Worm (Caenorhabditis elegans) whole organism, midembryonic: ENCODE results near the gene arl-3.

Source experiments
- T22C8.4 ChIP-seq: fragments of 200-800 bp; sonication (Bioruptor generic); IDR thresholded peaks from 2 replicates; pipeline ENCODE4 v1.3.6; 2022; ENCODE audit warnings: missing genetic modification characterization, missing compliant biosample characterization
- cog-1 ChIP-seq: sonication (generic microtip); optimal IDR thresholded peaks from 2 replicates; lab custom pipeline; 2016; ENCODE audit warnings: missing genetic modification characterization, missing compliant biosample characterization
- flt-1 ChIP-seq: fragments of 200-800 bp; sonication (Bioruptor generic); IDR thresholded peaks from 2 replicates; pipeline ENCODE4 v1.3.6; 2022; ENCODE audit warnings: missing genetic modification characterization, missing compliant biosample characterization
- klf-2 ChIP-seq: fragments of 200-800 bp; sonication (Bioruptor generic); conservative IDR thresholded peaks from 2 replicates; pipeline ENCODE4 v1.3.6; 2022; ENCODE audit warnings: missing genetic modification reagents, missing genetic modification characterization, missing compliant biosample characterization
- med-1 ChIP-seq: sonication (generic microtip); optimal IDR thresholded peaks from 2 replicates; lab custom pipeline; 2017; ENCODE audit warnings: missing genetic modification characterization, mild to moderate bottlenecking, missing compliant biosample characterization, antibody characterized with exemption, missing genetic modification reagents; ENCODE audit not compliant: insufficient read depth
- ref-1 ChIP-seq: fragments of 200-800 bp; sonication (Bioruptor generic); conservative IDR thresholded peaks from 2 replicates; pipeline ENCODE4 v1.3.6; 2022; ENCODE audit warnings: missing genetic modification reagents, missing genetic modification characterization, missing compliant biosample characterization
- tab-1 ChIP-seq: fragments of 200-800 bp; sonication (Bioruptor generic); IDR thresholded peaks from 2 replicates; pipeline ENCODE4 v1.3.6; 2022; ENCODE audit warnings: missing genetic modification characterization, missing compliant biosample characterization
- ztf-23 ChIP-seq: fragments of 200-800 bp; sonication (Bioruptor generic); IDR thresholded peaks from 2 replicates; pipeline ENCODE4 v1.3.6; 2022; ENCODE audit warnings: missing genetic modification reagents, missing genetic modification characterization, missing compliant biosample characterization
- ztf-29 ChIP-seq: fragments of 200-800 bp; sonication (Bioruptor generic); IDR thresholded peaks from 2 replicates; pipeline ENCODE4 v1.3.6; 2022; ENCODE audit warnings: missing genetic modification reagents, missing genetic modification characterization, missing compliant biosample characterization

DNA sequence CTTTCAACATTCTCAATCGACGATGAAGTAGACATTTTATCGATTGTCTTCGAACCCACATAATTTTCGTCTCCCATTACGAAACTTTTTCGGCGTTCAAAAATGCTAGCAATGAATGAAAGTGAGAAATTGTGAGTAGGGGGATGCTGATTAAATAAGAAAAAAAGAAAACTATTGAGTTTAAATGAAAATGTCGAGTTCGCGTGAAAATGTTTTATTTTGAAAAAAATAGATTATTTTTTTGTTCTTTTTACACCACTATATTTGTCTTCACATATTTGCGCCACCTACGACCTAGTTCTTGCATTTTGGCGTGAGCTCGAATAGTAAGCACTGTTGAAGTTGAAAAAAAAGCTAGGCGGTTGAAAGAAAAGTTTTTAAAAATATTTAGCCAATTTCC, 24.1 kb upstream of the arl-3 start, which contains the start of gene C01G12.3:
- TF ChIP-seq ztf-29 (no peak), T22C8.4 (no peak), cog-1 (no peak), tab-1 (GFP tag; lab: Robert Waterston, UW) (no peak), ref-1 (GFP tag; lab: Robert Waterston, UW) (no peak), med-1 (GFP tag; lab: Kevin White, UChicago) (no peak), flt-1 (GFP tag; lab: Robert Waterston, UW) (no peak), klf-2 (GFP tag; lab: Robert Waterston, UW) (no peak), ztf-23 (GFP tag; lab: Robert Waterston, UW) (no peak)
